Fruit fly (Drosophila melanogaster) whole organism, embryonic: ENCODE results near the gene Cdk7.
A peak's percentile ranks its signal among the peaks of the same experiment; 100 is the strongest.

Experiments
- BEAF-32 ChIP-seq: fragments of 200-800 bp; sonication (Bioruptor generic); optimal IDR thresholded peaks from 3 replicates; lab custom pipeline; 2017; ENCODE audit warnings: missing biosample characterization, missing genetic modification characterization, mild to moderate bottlenecking, moderate library complexity, missing genetic modification reagents
- Bgb ChIP-seq: fragments of 200-800 bp; sonication (Bioruptor generic); IDR thresholded peaks from 2 replicates; pipeline ENCODE4 v1.3.6; 2022; ENCODE audit warnings: missing biosample characterization, missing genetic modification characterization; ENCODE audit not compliant: partially characterized antibody
- CG10209 ChIP-seq: fragments of 200-800 bp; sonication (Bioruptor generic); optimal IDR thresholded peaks from 3 replicates; lab custom pipeline; 2017; ENCODE audit warnings: missing biosample characterization, mild to moderate bottlenecking, missing genetic modification characterization, missing genetic modification reagents
- CG10274 ChIP-seq: fragments of 200-800 bp; sonication (Bioruptor generic); optimal IDR thresholded peaks from 3 replicates; lab custom pipeline; 2017; ENCODE audit warnings: missing biosample characterization, mild to moderate bottlenecking, missing genetic modification characterization
- CG11247 ChIP-seq: fragments of 200-800 bp; sonication (Bioruptor generic); IDR thresholded peaks from 2 replicates; pipeline ENCODE4 v1.3.6; 2022; ENCODE audit warnings: missing biosample characterization, missing genetic modification characterization
- CG12104 ChIP-seq: fragments of 200-800 bp; sonication (Bioruptor generic); optimal IDR thresholded peaks from 3 replicates; lab custom pipeline; 2016; ENCODE audit warnings: missing biosample characterization, missing genetic modification characterization
- CG14860 ChIP-seq: fragments of 200-800 bp; sonication (Bioruptor generic); IDR thresholded peaks from 3 replicates; pipeline ENCODE4 v1.3.6; 2022; ENCODE audit warnings: missing biosample characterization, missing genetic modification characterization; ENCODE audit not compliant: partially characterized antibody
- CG15601 ChIP-seq: fragments of 200-800 bp; sonication (Bioruptor generic); optimal IDR thresholded peaks from 3 replicates; lab custom pipeline; 2019; ENCODE audit warnings: missing biosample characterization, mild to moderate bottlenecking, missing genetic modification characterization, moderate library complexity
- CG18599 ChIP-seq: fragments of 200-800 bp; sonication (Bioruptor generic); optimal IDR thresholded peaks from 3 replicates; lab custom pipeline; 2017; ENCODE audit warnings: missing biosample characterization, missing genetic modification characterization, mild to moderate bottlenecking, moderate library complexity, missing genetic modification reagents
- CG2129 ChIP-seq: fragments of 200-800 bp; sonication (Bioruptor generic); IDR thresholded peaks from 2 replicates; pipeline ENCODE4 v1.3.6; 2022; ENCODE audit warnings: missing biosample characterization, missing genetic modification characterization; ENCODE audit not compliant: partially characterized antibody
- CG31365 ChIP-seq: fragments of 200-800 bp; sonication (Bioruptor generic); optimal IDR thresholded peaks from 2 replicates; lab custom pipeline; 2018; ENCODE audit warnings: missing biosample characterization, mild to moderate bottlenecking, missing genetic modification characterization
- CG31388 ChIP-seq: fragments of 200-800 bp; sonication (Bioruptor generic); optimal IDR thresholded peaks from 2 replicates; lab custom pipeline; 2016; ENCODE audit warnings: missing biosample characterization, missing genetic modification characterization
- CG3407 ChIP-seq: fragments of 200-800 bp; sonication (Bioruptor generic); optimal IDR thresholded peaks from 2 replicates; lab custom pipeline; 2018; ENCODE audit warnings: missing biosample characterization, mild to moderate bottlenecking, missing genetic modification characterization
- CG4617 ChIP-seq: fragments of 200-800 bp; sonication (Bioruptor generic); optimal IDR thresholded peaks from 3 replicates; lab custom pipeline; 2016; ENCODE audit warnings: missing biosample characterization, missing genetic modification characterization, borderline replicate concordance
- CG6791 ChIP-seq: fragments of 200-800 bp; sonication (Bioruptor generic); IDR thresholded peaks from 3 replicates; pipeline ENCODE4 v1.3.6; 2022; ENCODE audit warnings: missing biosample characterization, missing genetic modification characterization; ENCODE audit not compliant: partially characterized antibody
- CG9932 ChIP-seq: fragments of 200-800 bp; sonication (Bioruptor generic); IDR thresholded peaks from 2 replicates; pipeline ENCODE4 v1.3.6; 2022; ENCODE audit warnings: missing biosample characterization, missing genetic modification characterization
- Camta ChIP-seq: fragments of 200-800 bp; sonication (Bioruptor generic); optimal IDR thresholded peaks from 2 replicates; lab custom pipeline; 2016; ENCODE audit warnings: missing biosample characterization, missing genetic modification characterization
- Dref ChIP-seq: fragments of 200-800 bp; sonication (Bioruptor generic); IDR thresholded peaks from 2 replicates; pipeline ENCODE4 v1.3.6; 2022; ENCODE audit warnings: missing biosample characterization, missing genetic modification characterization
- E2f1 ChIP-seq: fragments of 200-800 bp; sonication (Bioruptor generic); IDR thresholded peaks from 2 replicates; pipeline ENCODE4 v1.3.6; 2022; ENCODE audit warnings: missing biosample characterization, missing genetic modification characterization
- ERR ChIP-seq: fragments of 200-800 bp; sonication (Bioruptor generic); optimal IDR thresholded peaks from 2 replicates; lab custom pipeline; 2016; ENCODE audit warnings: missing biosample characterization, missing genetic modification characterization
- Ets97D ChIP-seq: fragments of 200-800 bp; sonication (Bioruptor generic); optimal IDR thresholded peaks from 3 replicates; lab custom pipeline; 2016; ENCODE audit warnings: missing biosample characterization, missing genetic modification characterization
- GATAe ChIP-seq: fragments of 200-800 bp; sonication (Bioruptor generic); conservative IDR thresholded peaks from 2 replicates; pipeline ENCODE4 v1.3.6; 2022; ENCODE audit warnings: missing biosample characterization, missing genetic modification characterization
- MBD-R2 ChIP-seq: fragments of 200-800 bp; sonication (Bioruptor generic); IDR thresholded peaks from 2 replicates; pipeline ENCODE4 v1.3.6; 2022; ENCODE audit warnings: missing biosample characterization, missing genetic modification characterization
- MTF-1 ChIP-seq: fragments of 200-800 bp; sonication (Bioruptor generic); optimal IDR thresholded peaks from 2 replicates; lab custom pipeline; 2018; ENCODE audit warnings: missing biosample characterization, mild to moderate bottlenecking, missing genetic modification characterization, borderline replicate concordance
- Max ChIP-seq: fragments of 200-800 bp; sonication (Bioruptor generic); optimal IDR thresholded peaks from 2 replicates; lab custom pipeline; 2016; ENCODE audit warnings: missing biosample characterization, mild to moderate bottlenecking, missing genetic modification characterization
- Med ChIP-seq: fragments of 200-800 bp; sonication (Bioruptor generic); peaks from one replicate; lab custom pipeline; 2016; ENCODE audit warnings: missing biosample characterization, missing genetic modification characterization, mild to moderate bottlenecking, inconsistent platforms, moderate library complexity
- Oli ChIP-seq: fragments of 200-800 bp; sonication (Bioruptor generic); optimal IDR thresholded peaks from 2 replicates; lab custom pipeline; 2018; ENCODE audit warnings: missing biosample characterization, mild to moderate bottlenecking, missing genetic modification characterization, moderate library complexity
- Six4 ChIP-seq: fragments of 200-800 bp; sonication (Bioruptor generic); optimal IDR thresholded peaks from 2 replicates; lab custom pipeline; 2016; ENCODE audit warnings: missing biosample characterization, missing genetic modification characterization
- Spps ChIP-seq: fragments of 200-800 bp; sonication (Bioruptor generic); optimal IDR thresholded peaks from 2 replicates; lab custom pipeline; 2018; ENCODE audit warnings: missing biosample characterization, mild to moderate bottlenecking, missing genetic modification characterization
- Tbp ChIP-seq: fragments of >200 bp; optimal IDR thresholded peaks from 2 replicates; lab custom pipeline; 2018; ENCODE audit warnings: missing biosample characterization, missing genetic modification characterization
- al ChIP-seq: fragments of 200-800 bp; sonication (Bioruptor generic); IDR thresholded peaks from 2 replicates; pipeline ENCODE4 v1.3.6; 2022; ENCODE audit warnings: missing biosample characterization, missing genetic modification characterization
- ara ChIP-seq: fragments of 200-800 bp; sonication (Bioruptor generic); IDR thresholded peaks from 2 replicates; pipeline ENCODE4 v1.3.6; 2022; ENCODE audit warnings: missing biosample characterization, missing genetic modification characterization
- cad ChIP-seq: fragments of >200 bp; optimal IDR thresholded peaks from 2 replicates; lab custom pipeline; 2017; ENCODE audit warnings: missing biosample characterization, missing genetic modification characterization
- cwo ChIP-seq: fragments of 200-800 bp; sonication (Bioruptor generic); optimal IDR thresholded peaks from 3 replicates; lab custom pipeline; 2017; ENCODE audit warnings: missing biosample characterization, missing genetic modification characterization, mild to moderate bottlenecking, moderate library complexity, missing genetic modification reagents
- dan ChIP-seq: fragments of 200-800 bp; sonication (Bioruptor generic); IDR thresholded peaks from 2 replicates; pipeline ENCODE4 v1.3.6; 2022; ENCODE audit warnings: missing biosample characterization, missing genetic modification characterization
- disco-r ChIP-seq: fragments of 200-800 bp; sonication (Bioruptor generic); optimal IDR thresholded peaks from 2 replicates; lab custom pipeline; 2016; ENCODE audit warnings: missing biosample characterization, missing genetic modification characterization
- dm ChIP-seq: fragments of 200-800 bp; sonication (Bioruptor generic); optimal IDR thresholded peaks from 3 replicates; lab custom pipeline; 2016; ENCODE audit warnings: missing biosample characterization, missing genetic modification characterization
- fd3F ChIP-seq: fragments of 200-800 bp; sonication (Bioruptor generic); optimal IDR thresholded peaks from 2 replicates; lab custom pipeline; 2018; ENCODE audit warnings: missing biosample characterization, mild to moderate bottlenecking, missing genetic modification characterization, moderate library complexity
- fd64A ChIP-seq: fragments of 200-800 bp; sonication (Bioruptor generic); optimal IDR thresholded peaks from 3 replicates; lab custom pipeline; 2018; ENCODE audit warnings: missing biosample characterization, mild to moderate bottlenecking, missing genetic modification characterization
- gfzf ChIP-seq: fragments of 200-800 bp; sonication (Bioruptor generic); optimal IDR thresholded peaks from 2 replicates; lab custom pipeline; 2016; ENCODE audit warnings: missing biosample characterization, mild to moderate bottlenecking, missing genetic modification characterization, moderate library complexity
- gro ChIP-seq: fragments of 200-800 bp; sonication (Bioruptor generic); optimal IDR thresholded peaks from 2 replicates; lab custom pipeline; 2016; ENCODE audit warnings: missing biosample characterization, missing genetic modification characterization
- gt ChIP-seq: fragments of 200-800 bp; sonication (Bioruptor generic); IDR thresholded peaks from 2 replicates; pipeline ENCODE4 v1.3.6; 2022; ENCODE audit warnings: missing biosample characterization, missing genetic modification characterization
- jumu ChIP-seq: fragments of 200-800 bp; sonication (Bioruptor generic); optimal IDR thresholded peaks from 3 replicates; lab custom pipeline; 2016; ENCODE audit warnings: missing biosample characterization, missing genetic modification characterization
- kah ChIP-seq: fragments of 200-800 bp; sonication (Bioruptor generic); optimal IDR thresholded peaks from 2 replicates; lab custom pipeline; 2018; ENCODE audit warnings: missing biosample characterization, mild to moderate bottlenecking, missing genetic modification characterization
- odd ChIP-seq: fragments of 200-800 bp; sonication (Bioruptor generic); optimal IDR thresholded peaks from 2 replicates; lab custom pipeline; 2017; ENCODE audit warnings: missing biosample characterization, mild to moderate bottlenecking, missing genetic modification characterization
- pho ChIP-seq: fragments of 200-800 bp; sonication (Bioruptor generic); optimal IDR thresholded peaks from 2 replicates; lab custom pipeline; 2016; ENCODE audit warnings: missing biosample characterization, missing genetic modification characterization
- ro ChIP-seq: fragments of 200-800 bp; sonication (Bioruptor generic); IDR thresholded peaks from 2 replicates; pipeline ENCODE4 v1.3.6; 2022; ENCODE audit warnings: missing biosample characterization, missing genetic modification characterization
- seq ChIP-seq: fragments of 200-800 bp; sonication (Bioruptor generic); IDR thresholded peaks from 2 replicates; pipeline ENCODE4 v1.3.6; 2022; ENCODE audit warnings: missing biosample characterization, missing genetic modification characterization
- sisA ChIP-seq: fragments of 200-800 bp; sonication (Bioruptor generic); IDR thresholded peaks from 2 replicates; pipeline ENCODE4 v1.3.6; 2022; ENCODE audit warnings: missing biosample characterization, missing genetic modification characterization
- so ChIP-seq: fragments of 200-800 bp; sonication (Bioruptor generic); IDR thresholded peaks from 3 replicates; pipeline ENCODE4 v1.3.6; 2022; ENCODE audit warnings: missing biosample characterization, missing genetic modification characterization
- ssp ChIP-seq: fragments of 200-800 bp; sonication (Bioruptor generic); IDR thresholded peaks from 2 replicates; pipeline ENCODE4 v1.3.6; 2022; ENCODE audit warnings: missing biosample characterization, missing genetic modification characterization
- tx ChIP-seq: fragments of 200-800 bp; sonication (Bioruptor generic); optimal IDR thresholded peaks from 2 replicates; lab custom pipeline; 2016; ENCODE audit warnings: missing biosample characterization, missing genetic modification characterization
- zf30C ChIP-seq: fragments of 200-800 bp; sonication (Bioruptor generic); optimal IDR thresholded peaks from 3 replicates; lab custom pipeline; 2018; ENCODE audit warnings: missing biosample characterization, mild to moderate bottlenecking, missing genetic modification characterization

Gene Cdk7

DNA sequence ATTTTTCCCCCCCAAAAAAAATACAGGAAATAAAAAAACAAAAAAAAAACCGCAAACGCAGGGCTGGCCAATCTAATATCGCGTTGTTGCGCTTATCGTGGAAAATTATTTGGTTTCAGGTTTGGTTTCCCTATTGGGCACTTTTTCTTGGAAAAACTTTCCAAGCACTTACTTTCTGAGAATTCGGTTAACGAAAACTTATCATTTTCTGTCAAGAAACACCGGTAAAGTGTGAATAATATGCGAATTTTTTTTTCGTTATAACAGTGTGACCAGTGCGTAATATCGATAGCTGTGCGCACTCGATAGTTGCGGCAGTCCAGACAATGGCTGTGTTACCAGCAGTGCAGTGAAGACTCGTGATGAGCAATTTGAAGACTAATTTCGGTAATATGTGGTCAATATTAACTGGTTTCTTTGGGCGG lies 13.7 kb upstream of the Cdk7 start, which contains the start of gene Rnp4F (continued):
- TF ChIP-seq sisA (GFP tag; lab: Robert Waterston, UW) (peak; percentile 79), CG4617 (GFP tag; lab: Kevin White, UChicago) (peak; percentile 72), kah (GFP tag; lab: Kevin White, UChicago) (no peak), Dref (GFP tag; lab: Robert Waterston, UW) (peak; percentile 78), ssp (GFP tag; lab: Robert Waterston, UW) (peak; percentile 97), Max (GFP tag; lab: Kevin White, UChicago) (peak; percentile 47), Spps (no peak), tx (GFP tag; lab: Kevin White, UChicago) (peak; percentile 70), dan (no peak), CG9932 (GFP tag; lab: Robert Waterston, UW) (peak; percentile 90), jumu (GFP tag; lab: Kevin White, UChicago) (peak; percentile 65), pho (peak; percentile 77), CG31388 (no peak), odd (GFP tag; lab: Kevin White, UChicago) (no peak), Med (GFP tag; lab: Kevin White, UChicago) (peak; percentile 90), so (GFP tag; lab: Robert Waterston, UW) (peak; percentile 36; the same call in 1 of the 3 replicates), al (GFP tag; lab: Robert Waterston, UW) (peak; percentile 61), MTF-1 (no peak), ro (GFP tag; lab: Robert Waterston, UW) (no peak), CG12104 (GFP tag; lab: Kevin White, UChicago) (peak; percentile 49), ara (GFP tag; lab: Robert Waterston, UW) (peak; percentile 67), CG11247 (peak; percentile 68), fd3F (peak; percentile 21), gfzf (GFP tag; lab: Kevin White, UChicago) (peak; percentile 65), CG18599 (GFP tag; lab: Kevin White, UChicago) (no peak), E2f1 (GFP tag; lab: Robert Waterston, UW) (peak; percentile 79), Six4 (GFP tag; lab: Kevin White, UChicago) (peak; percentile 32), CG15601 (tag; lab: Kevin White, UChicago) (no peak), CG31365 (no peak), CG3407 (GFP tag; lab: Kevin White, UChicago) (no peak), zf30C (no peak), CG2129 (GFP tag; lab: Robert Waterston, UW) (peak; percentile 47; the same call in 1 of the 2 replicates), ERR (GFP tag; lab: Kevin White, UChicago) (peak; percentile 39), GATAe (GFP tag; lab: Robert Waterston, UW) (no peak), CG10274 (GFP tag; lab: Kevin White, UChicago) (peak; percentile 10), disco-r (GFP tag; lab: Kevin White, UChicago) (peak; percentile 64), CG6791 (GFP tag; lab: Robert Waterston, UW) (peak; percentile 80), seq (no peak)
- TF ChIP-seq, all 482 proteins: peak for 303

DNA sequence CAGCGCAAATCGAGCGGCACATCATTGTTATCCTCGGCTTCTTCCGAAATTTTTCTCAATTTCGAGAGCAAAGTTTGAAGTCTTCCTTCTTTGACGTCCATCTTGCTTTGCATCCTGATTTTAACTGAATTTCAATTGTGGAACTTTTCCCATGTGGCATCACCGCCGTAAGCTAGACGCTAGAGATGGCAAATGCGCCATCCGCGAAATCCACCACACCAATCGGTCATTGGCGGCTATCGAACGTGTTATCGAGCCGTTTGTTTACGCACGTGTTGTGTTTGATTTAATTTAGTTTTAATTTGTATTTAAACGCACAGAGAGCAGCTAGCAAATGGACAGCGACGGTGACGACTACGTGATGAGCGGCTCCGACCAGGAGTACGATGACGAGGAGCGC lies 8.4 kb upstream of the Cdk7 start, which contains the start of the genes CG15930 and Sas10:
CG15930 (minus strand) TSS at position 126 of the 400 bp plus-strand sequence.
Sas10 (plus strand) TSS at position 240 of the 400 bp plus-strand sequence.
- no peak for TF ChIP-seq CG10209 (GFP tag; lab: Kevin White, UChicago)
- TF ChIP-seq MBD-R2 (GFP tag; lab: Robert Waterston, UW), result peak; percentile 63
- TF ChIP-seq fd64A (GFP tag; lab: Kevin White, UChicago), result no peak
- no peak for TF ChIP-seq gro
- peak; percentile 44 for TF ChIP-seq BEAF-32 (GFP tag; lab: Kevin White, UChicago)
- peak; percentile 64 for TF ChIP-seq Ets97D (GFP tag; lab: Kevin White, UChicago)
- TF ChIP-seq cad, result no peak
- peak; percentile 16 for TF ChIP-seq cwo (GFP tag; lab: Kevin White, UChicago)
- TF ChIP-seq Oli (tag; lab: Kevin White, UChicago), result no peak
- TF ChIP-seq CG14860, result peak; percentile 13; the same call in 1 of the 3 replicates
- TF ChIP-seq Camta (GFP tag; lab: Kevin White, UChicago), result no peak
- TF ChIP-seq gt (GFP tag; lab: Robert Waterston, UW), result no peak
- peak; percentile 45 for TF ChIP-seq Max (GFP tag; lab: Kevin White, UChicago)
- TF ChIP-seq dm (GFP tag; lab: Kevin White, UChicago), result peak; percentile 88
- TF ChIP-seq Bgb, result peak; percentile 47; the same call in 1 of the 2 replicates
- TF ChIP-seq Tbp (GFP tag; lab: Kevin White, UChicago), result no peak
